Fruit fly (Drosophila melanogaster) whole organism, wandering third instar larva: Measurements from ENCODE around the gene Acsx3.

Experiments
- Abd-B ChIP-seq: fragments of >200 bp; optimal IDR thresholded peaks from 2 replicates; lab custom pipeline; 2017; ENCODE audit warnings: missing biosample characterization, missing genetic modification characterization
- CG9705 ChIP-seq: fragments of 200-800 bp; sonication (Bioruptor generic); optimal IDR thresholded peaks from 2 replicates; lab custom pipeline; 2018; ENCODE audit warnings: missing biosample characterization, mild to moderate bottlenecking, missing genetic modification characterization
- CrebA ChIP-seq: fragments of 200-800 bp; sonication (Bioruptor generic); optimal IDR thresholded peaks from 2 replicates; lab custom pipeline; 2016; ENCODE audit warnings: missing biosample characterization, mild to moderate bottlenecking, missing genetic modification characterization, borderline replicate concordance
- Dfd ChIP-seq: fragments of >200 bp; optimal IDR thresholded peaks from 2 replicates; lab custom pipeline; 2017; ENCODE audit warnings: missing biosample characterization, missing genetic modification characterization
- Dif ChIP-seq: fragments of 200-275, 200-300 bp; sonication (Bioruptor generic); optimal IDR thresholded peaks from 2 replicates; lab custom pipeline; 2018; ENCODE audit warnings: missing biosample characterization, missing genetic modification characterization; ENCODE audit not compliant: partially characterized antibody
- HLH106 ChIP-seq: fragments of 200-800 bp; optimal IDR thresholded peaks from 3 replicates; lab custom pipeline; 2019; ENCODE audit warnings: missing biosample characterization, mild to moderate bottlenecking, missing genetic modification characterization, moderate library complexity
- Hr78 ChIP-seq: fragments of >200 bp; optimal IDR thresholded peaks from 2 replicates; lab custom pipeline; 2017; ENCODE audit warnings: missing biosample characterization, missing genetic modification characterization
- Hr83 ChIP-seq: fragments of 200-300 bp; sonication (Bioruptor generic); optimal IDR thresholded peaks from 2 replicates; lab custom pipeline; 2016; ENCODE audit warnings: missing biosample characterization, mild to moderate bottlenecking, missing genetic modification characterization, moderate library complexity; ENCODE audit not compliant: poor library complexity, severe bottlenecking
- Mio ChIP-seq: sonication (Bioruptor generic); optimal IDR thresholded peaks from 2 replicates; lab custom pipeline; 2016; ENCODE audit warnings: missing biosample characterization, missing genetic modification characterization
- N ChIP-seq: fragments of >200 bp; optimal IDR thresholded peaks from 2 replicates; lab custom pipeline; 2018; ENCODE audit warnings: missing biosample characterization, missing external identifiers, missing genetic modification characterization
- Rel ChIP-seq, 2 experiments: fragments of 200-800 bp; sonication (Bioruptor generic) in 1 of 2; optimal IDR thresholded peaks; 2 replicates in 1 of 2; 3 replicates in 1 of 2; lab custom pipeline; 2016 to 2019; ENCODE audit warnings: mild to moderate bottlenecking in 2 of 2, missing biosample characterization in 2 of 2, missing genetic modification characterization in 2 of 2, moderate library complexity in 1 of 2
- Sp1 ChIP-seq: fragments of 200-800 bp; sonication (Bioruptor generic); optimal IDR thresholded peaks from 3 replicates; lab custom pipeline; 2019; ENCODE audit warnings: missing biosample characterization, mild to moderate bottlenecking, missing genetic modification characterization, moderate library complexity
- Vsx2 ChIP-seq: fragments of 200-300, 225-300 bp; sonication (Bioruptor generic); optimal IDR thresholded peaks from 2 replicates; lab custom pipeline; 2018; ENCODE audit warnings: missing biosample characterization, missing genetic modification characterization; ENCODE audit not compliant: partially characterized antibody
- brk ChIP-seq: fragments of 200-800 bp; sonication (Bioruptor generic); optimal IDR thresholded peaks from 2 replicates; lab custom pipeline; 2016; ENCODE audit warnings: missing biosample characterization, mild to moderate bottlenecking, missing genetic modification characterization
- dl ChIP-seq, 2 experiments: fragments of 175-275, 200-275 bp in 1 of 2; fragments of 200-275 bp in 1 of 2; sonication (Bioruptor generic); optimal IDR thresholded peaks; lab custom pipeline; 2018; ENCODE audit warnings: mild to moderate bottlenecking in 2 of 2, missing biosample characterization in 2 of 2, missing genetic modification characterization in 2 of 2, moderate library complexity in 2 of 2; ENCODE audit not compliant: partially characterized antibody in 2 of 2, insufficient read depth in 1 of 2
- dmrt93B ChIP-seq: fragments of 200-800 bp; sonication (Bioruptor generic); optimal IDR thresholded peaks from 2 replicates; lab custom pipeline; 2018; ENCODE audit warnings: missing biosample characterization, mild to moderate bottlenecking, missing genetic modification characterization
- dsf ChIP-seq: sonication (Bioruptor generic); optimal IDR thresholded peaks from 2 replicates; lab custom pipeline; 2016; ENCODE audit warnings: missing biosample characterization, missing genetic modification characterization, borderline replicate concordance
- foxo ChIP-seq, 2 experiments: fragments of 200-800 bp; sonication (Bioruptor generic); optimal IDR thresholded peaks; 2 replicates in 1 of 2; 3 replicates in 1 of 2; lab custom pipeline; 2016 to 2017; ENCODE audit warnings: missing biosample characterization in 2 of 2, missing genetic modification characterization in 2 of 2
- fru ChIP-seq: fragments of 200-800 bp; sonication (Bioruptor generic); optimal IDR thresholded peaks from 3 replicates; lab custom pipeline; 2016; ENCODE audit warnings: missing biosample characterization, mild to moderate bottlenecking, missing genetic modification characterization
- jim ChIP-seq: fragments of 175-275, 200-325 bp; sonication (Bioruptor generic); optimal IDR thresholded peaks from 2 replicates; lab custom pipeline; 2016; ENCODE audit warnings: missing biosample characterization, mild to moderate bottlenecking, missing genetic modification characterization
- lola ChIP-seq: fragments of >200 bp; optimal IDR thresholded peaks from 2 replicates; lab custom pipeline; 2017; ENCODE audit warnings: missing biosample characterization, missing genetic modification characterization
- pan ChIP-seq: fragments of >200 bp; optimal IDR thresholded peaks from 2 replicates; lab custom pipeline; 2017
- psq ChIP-seq: fragments of 200-800 bp; sonication (Bioruptor generic); optimal IDR thresholded peaks from 3 replicates; lab custom pipeline; 2017; ENCODE audit warnings: missing biosample characterization, mild to moderate bottlenecking, missing genetic modification characterization, moderate library complexity
- rgr ChIP-seq: fragments of 200-800 bp; sonication (Bioruptor generic); optimal IDR thresholded peaks from 3 replicates; lab custom pipeline; 2016; ENCODE audit warnings: missing biosample characterization, mild to moderate bottlenecking, missing genetic modification characterization
- sv ChIP-seq: fragments of 200-800 bp; sonication (Bioruptor generic); optimal IDR thresholded peaks from 3 replicates; lab custom pipeline; 2016; ENCODE audit warnings: missing biosample characterization, missing genetic modification characterization
- tai ChIP-seq: sonication (Bioruptor generic); optimal IDR thresholded peaks from 2 replicates; lab custom pipeline; 2016; ENCODE audit warnings: missing biosample characterization, missing genetic modification characterization
- usp ChIP-seq: fragments of >200 bp; optimal IDR thresholded peaks from 2 replicates; lab custom pipeline; 2017; ENCODE audit warnings: missing biosample characterization, missing genetic modification characterization
- woc ChIP-seq: sonication (Bioruptor generic); optimal IDR thresholded peaks from 2 replicates; lab custom pipeline; 2016; ENCODE audit warnings: missing biosample characterization, mild to moderate bottlenecking, missing genetic modification characterization

Gene Acsx3

dm6 chr3R:19780946-19781345, at the start of gene Acsx3:
Gene Acsx3 (plus strand): TSS chr3R:19781246.
- TF ChIP-seq sv (no peak), psq (GFP tag; lab: Kevin White, UChicago) (no peak), Hr83 (no peak), Dif (no peak), CG9705 (no peak), Vsx2 (GFP tag; lab: Kevin White, UChicago) (no peak), usp (no peak), Hr78 (no peak), dmrt93B (GFP tag; lab: Kevin White, UChicago) (no peak), Mio (GFP tag; lab: Kevin White, UChicago) (no peak), pan (lab: Kevin White, UChicago) (no peak), Abd-B (GFP tag; lab: Kevin White, UChicago) (no peak), lola (no peak), Sp1 (GFP tag; lab: Kevin White, UChicago) (no peak), Dfd (GFP tag; lab: Kevin White, UChicago) (no peak), rgr (GFP tag; lab: Kevin White, UChicago) (no peak)

dm6 chr3R:19742893-19743292, 38.2 kb upstream of the Acsx3 start:
- no peak for TF ChIP-seq psq (GFP tag; lab: Kevin White, UChicago)
- TF ChIP-seq dl (GFP tag; optimal IDR thresholded peaks at IDR 0.05; lab: Kevin White, UChicago; ENCODE audit: insufficient read depth in 1 of 2, partially characterized antibody in 2 of 2): no peak
- TF ChIP-seq Dfd (GFP tag; lab: Kevin White, UChicago): no peak
- no peak for TF ChIP-seq Rel (GFP tag; optimal IDR thresholded peaks at IDR 0.05; lab: Kevin White, UChicago)
- TF ChIP-seq Rel (tag; optimal IDR thresholded peaks at IDR 0.05; lab: Kevin White, UChicago): no peak
- no peak for TF ChIP-seq Dif

dm6 chr3R:19773125-19773524, 7.9 kb upstream of the Acsx3 start, which contains the start of gene Acsx1L:
Gene Acsx1L (minus strand): TSS chr3R:19773225.
- TF ChIP-seq Vsx2 (GFP tag; lab: Kevin White, UChicago) (no peak), Dif (no peak), Abd-B (GFP tag; lab: Kevin White, UChicago) (no peak), lola (no peak), fru (GFP tag; lab: Kevin White, UChicago) (no peak), brk (GFP tag; lab: Kevin White, UChicago) (no peak), jim (GFP tag; lab: Kevin White, UChicago) (no peak), Dfd (GFP tag; lab: Kevin White, UChicago) (no peak), foxo (GFP tag; optimal IDR thresholded peaks at IDR 0.05; lab: Kevin White, UChicago) (no peak), sv (no peak), rgr (GFP tag; lab: Kevin White, UChicago) (no peak)

- TF ChIP-seq sv (no peak), brk (GFP tag; lab: Kevin White, UChicago) (no peak), CrebA (GFP tag; lab: Kevin White, UChicago) (no peak), dl (GFP tag; optimal IDR thresholded peaks at IDR 0.05; lab: Kevin White, UChicago; ENCODE audit: insufficient read depth in 1 of 2, partially characterized antibody in 2 of 2) (no peak), Vsx2 (GFP tag; lab: Kevin White, UChicago) (no peak), HLH106 (tag; lab: Kevin White, UChicago) (no peak), foxo (GFP tag; optimal IDR thresholded peaks at IDR 0.05; lab: Kevin White, UChicago) (no peak), Rel (GFP tag; optimal IDR thresholded peaks at IDR 0.05; lab: Kevin White, UChicago) (no peak), Rel (tag; optimal IDR thresholded peaks at IDR 0.05; lab: Kevin White, UChicago) (no peak), lola (no peak), dsf (no peak)
Observed at dm6 chr3R:19774149-19774548, 6.9 kb upstream of the Acsx3 start.

- TF ChIP-seq tai (GFP tag; lab: Kevin White, UChicago) (no peak), woc (GFP tag; lab: Kevin White, UChicago) (no peak), CG9705 (no peak), Rel (GFP tag; optimal IDR thresholded peaks at IDR 0.05; lab: Kevin White, UChicago) (no peak), Rel (tag; optimal IDR thresholded peaks at IDR 0.05; lab: Kevin White, UChicago) (no peak), N (GFP tag; lab: Kevin White, UChicago) (no peak), rgr (GFP tag; lab: Kevin White, UChicago) (no peak), jim (GFP tag; lab: Kevin White, UChicago) (no peak)
Observed at dm6 chr3R:19777180-19777579, 3.9 kb upstream of the Acsx3 start, which contains the start of gene Acsx1R. Gene Acsx1R (minus strand): TSS chr3R:19777280.
